Worm (Caenorhabditis elegans): ENCODE measurements around the gene fos-1.

The fos-1 gene

ce11 chrV:6017630-6018029, 14.2 kb downstream of the fos-1 start, which contains the start of the genes rpt-2 and aps-1 (continued):
- TF ChIP-seq nhr-90 (tag; optimal IDR thresholded peaks at IDR 0.05; ENCODE audit: poor library complexity) (peak; percentile 87), sup-37 (GFP tag; optimal IDR thresholded peaks at IDR 0.05) (no peak), unc-86 (tag; optimal IDR thresholded peaks at IDR 0.05) (peak; percentile 79), ces-1 (GFP tag; optimal IDR thresholded peaks at IDR 0.05) (no peak), pax-3 (tag; optimal IDR thresholded peaks at IDR 0.05) (no peak), ceh-63 (GFP tag; optimal IDR thresholded peaks at IDR 0.05) (no peak), nhr-20 (tag; optimal IDR thresholded peaks at IDR 0.05) (peak; percentile 92), skn-1 (tag; optimal IDR thresholded peaks at IDR 0.05) (peak; percentile 100), mep-1 (tag; optimal IDR thresholded peaks at IDR 0.05) (peak; percentile 96), dsc-1 (tag; optimal IDR thresholded peaks at IDR 0.05) (peak; percentile 89), ceh-90 (tag; optimal IDR thresholded peaks at IDR 0.05) (no peak), fkh-10 (GFP tag; optimal IDR thresholded peaks at IDR 0.05) (peak; percentile 75), nhr-19 (GFP tag; conservative IDR thresholded peaks at IDR 0.05) (peak; percentile 85), ceh-88 (GFP tag; IDR thresholded peaks at IDR 0.05) (no peak), grh-1 (GFP tag; IDR thresholded peaks at IDR 0.05) (peak; percentile 44; the same call in 1 of the 2 replicates), unc-98 (GFP tag; IDR thresholded peaks at IDR 0.05) (no peak), mef-2 (tag; optimal IDR thresholded peaks at IDR 0.05) (no peak), nhr-71 (tag; optimal IDR thresholded peaks at IDR 0.05) (peak; percentile 92), pag-3 (tag; optimal IDR thresholded peaks at IDR 0.05; ENCODE audit: borderline replicate concordance, insufficient read depth) (peak; percentile 46), lin-13 (GFP tag; optimal IDR thresholded peaks at IDR 0.05) (peak; percentile 81), zip-4 (GFP tag; optimal IDR thresholded peaks at IDR 0.05) (peak; percentile 33), efl-1 (optimal IDR thresholded peaks at IDR 0.05) (peak; percentile 87), efl-1 (GFP tag; optimal IDR thresholded peaks at IDR 0.05 in 1 of 2) (peak; percentile 83 to 98), rnt-1 (tag; optimal IDR thresholded peaks at IDR 0.05) (peak; percentile 85), hlh-4 (tag; optimal IDR thresholded peaks at IDR 0.05) (no peak), ama-1 (optimal IDR thresholded peaks at IDR 0.05) (peak; percentile 60), elt-3 (tag; optimal IDR thresholded peaks at IDR 0.05) (peak in 2 of 6 experiments; percentile 64 to 87), unc-130 (tag; optimal IDR thresholded peaks at IDR 0.05) (peak; percentile 95), hpl-2 (GFP tag; optimal IDR thresholded peaks at IDR 0.05) (peak; percentile 47), unc-62 (GFP tag; optimal IDR thresholded peaks at IDR 0.05) (no peak), dpl-1 (GFP tag; optimal IDR thresholded peaks at IDR 0.05) (peak; percentile 76 to 85 (median 83)), egl-27 (tag; optimal IDR thresholded peaks at IDR 0.05) (no peak), lin-14 (GFP tag; optimal IDR thresholded peaks at IDR 0.05) (peak; percentile 89), ceh-82 (tag; optimal IDR thresholded peaks at IDR 0.05) (peak; percentile 73 to 86 (median 86)), nhr-11 (tag; optimal IDR thresholded peaks at IDR 0.05) (no peak), nhr-84 (tag; optimal IDR thresholded peaks at IDR 0.05) (no peak), nhr-77 (tag; optimal IDR thresholded peaks at IDR 0.05) (peak; percentile 75), nhr-28 (tag; optimal IDR thresholded peaks at IDR 0.05) (no peak), nhr-237 (tag; optimal IDR thresholded peaks at IDR 0.05) (peak; percentile 43), sox-4 (tag; optimal IDR thresholded peaks at IDR 0.05) (peak; percentile 63), alr-1 (tag; optimal IDR thresholded peaks at IDR 0.05; ENCODE audit: borderline replicate concordance) (no peak), F16B12.6 (tag; optimal IDR thresholded peaks at IDR 0.05) (peak; percentile 45), lir-3 (tag; optimal IDR thresholded peaks at IDR 0.05; ENCODE audit: poor library complexity) (peak; percentile 57), hlh-17 (GFP tag; optimal IDR thresholded peaks at IDR 0.05; ENCODE audit: borderline replicate concordance) (no peak), C34B4.2 (tag; optimal IDR thresholded peaks at IDR 0.05) (no peak), C16A3.4 (tag; optimal IDR thresholded peaks at IDR 0.05) (peak; percentile 94), pqm-1 (tag; optimal IDR thresholded peaks at IDR 0.05) (no peak), snpc-4 (tag; optimal IDR thresholded peaks at IDR 0.05) (peak; percentile 82), ztf-4 (tag; optimal IDR thresholded peaks at IDR 0.05) (peak; percentile 40), fkh-4 (tag; optimal IDR thresholded peaks at IDR 0.05; ENCODE audit: borderline replicate concordance) (no peak), blmp-1 (tag; optimal IDR thresholded peaks at IDR 0.05) (peak; percentile 85), nhr-12 (tag; optimal IDR thresholded peaks at IDR 0.05) (no peak), tlp-1 (tag; optimal IDR thresholded peaks at IDR 0.05) (no peak)

Measured in whole organism, L1 larva.